In genomic region chrX:11552879-11553278, ce11 we compare ENCODE assay signal across 1 worm cellular context.
A peak's percentile ranks its signal among the peaks of the same experiment; 100 is the strongest.
TF ChIP-seq lines count a peak whose summit lies in the region.

No protein-coding gene starts in this region.

TF ChIP-seq in whole organism, L1 larva, 84 proteins besides CTCF, POLR2A, EP300 and RAD21 (continued from another document):
- TF ChIP-seq fkh-4 (tag; optimal IDR thresholded peaks at IDR 0.05; lab: Kevin White, UChicago; ENCODE audit: borderline replicate concordance), result no peak
- no peak for TF ChIP-seq jun-1 (tag; optimal IDR thresholded peaks at IDR 0.05; lab: Kevin White, UChicago)
- no peak for TF ChIP-seq aha-1 (tag; optimal IDR thresholded peaks at IDR 0.05; lab: Kevin White, UChicago)
- TF ChIP-seq lin-14 (GFP tag; optimal IDR thresholded peaks at IDR 0.05; lab: Kevin White, UChicago), result peak; percentile 64
- TF ChIP-seq swsn-7 (tag; optimal IDR thresholded peaks at IDR 0.05; lab: Kevin White, UChicago), result no peak
- peak; percentile 13 for TF ChIP-seq nhr-47 (tag; optimal IDR thresholded peaks at IDR 0.05; lab: Kevin White, UChicago)
- TF ChIP-seq nhr-20 (tag; optimal IDR thresholded peaks at IDR 0.05; lab: Kevin White, UChicago), result no peak
TF ChIP-seq in whole organism, L1 larva: peak in this region for 4.
